Fruit fly (Drosophila melanogaster): Measurements from ENCODE around the gene spd-2.

spd-2 gene

dm6 chr3L:16594922-16595518 lies at the start of gene spd-2, which contains the start of gene Apl:
TSS of gene spd-2 (minus strand) at chr3L:16595014.
TSS of gene Apl (plus strand) at chr3L:16595181.
- TF ChIP-seq CG1621 (tag; optimal IDR thresholded peaks at IDR 0.05) (peak; percentile 12), fkh (GFP tag; optimal IDR thresholded peaks at IDR 0.05) (no peak)

- no peak for TF ChIP-seq fd59A (GFP tag; optimal IDR thresholded peaks at IDR 0.05)
- TF ChIP-seq dac (GFP tag; optimal IDR thresholded peaks at IDR 0.05): no peak
- TF ChIP-seq fkh (GFP tag; optimal IDR thresholded peaks at IDR 0.05): peak; percentile 4
- TF ChIP-seq dsx (GFP tag; optimal IDR thresholded peaks at IDR 0.05; ENCODE audit: poor library complexity, severe bottlenecking): no peak
- TF ChIP-seq svp (GFP tag): peak; percentile 67
- no peak for TF ChIP-seq Eip93F (GFP tag; optimal IDR thresholded peaks at IDR 0.05)
- TF ChIP-seq acj6 (GFP tag; optimal IDR thresholded peaks at IDR 0.05): no peak
These were observed 49.7 kb upstream of the spd-2 start for dm6 chr3L:16644505-16644904.

- no peak for TF ChIP-seq CG7368 (GFP tag; optimal IDR thresholded peaks at IDR 0.05)
- no peak for TF ChIP-seq topi (GFP tag; optimal IDR thresholded peaks at IDR 0.05)
- peak in 1 of 2 experiments; percentile 34 for TF ChIP-seq salr (GFP tag; optimal IDR thresholded peaks at IDR 0.05)
- TF ChIP-seq Sox14 (GFP tag; optimal IDR thresholded peaks at IDR 0.05): peak; percentile 48
- peak; percentile 19 for TF ChIP-seq CG3032 (tag; optimal IDR thresholded peaks at IDR 0.05)
- peak; percentile 30; the same call in 1 of the 3 replicates for TF ChIP-seq CG6163 (GFP tag; IDR thresholded peaks at IDR 0.05)
- peak; percentile 9 for TF ChIP-seq CG6808 (GFP tag; optimal IDR thresholded peaks at IDR 0.05)
- no peak for TF ChIP-seq Hr38 (GFP tag; optimal IDR thresholded peaks at IDR 0.05)
- TF ChIP-seq CG11762 (GFP tag; optimal IDR thresholded peaks at IDR 0.05; ENCODE audit: insufficient read depth): no peak
- peak; percentile 87 for TF ChIP-seq Eip78C (GFP tag)
- peak; percentile 85 for TF ChIP-seq Hr4 (GFP tag; optimal IDR thresholded peaks at IDR 0.05)
- no peak for TF ChIP-seq lz (GFP tag; optimal IDR thresholded peaks at IDR 0.05)
- no peak for TF ChIP-seq CG6854 (GFP tag; optimal IDR thresholded peaks at IDR 0.05)
- peak; percentile 22 for TF ChIP-seq net (GFP tag; optimal IDR thresholded peaks at IDR 0.05)
- TF ChIP-seq CG10631 (GFP tag; optimal IDR thresholded peaks at IDR 0.05): peak; percentile 49
- no peak for TF ChIP-seq Eip93F (GFP tag; optimal IDR thresholded peaks at IDR 0.05)
- peak; percentile 26 for TF ChIP-seq OdsH (GFP tag; optimal IDR thresholded peaks at IDR 0.05)
- TF ChIP-seq CG6792 (GFP tag; optimal IDR thresholded peaks at IDR 0.05): no peak
- TF ChIP-seq Ets96B (tag; optimal IDR thresholded peaks at IDR 0.05): peak; percentile 39
- TF ChIP-seq Blimp-1 (GFP tag; optimal IDR thresholded peaks at IDR 0.05): no peak
- no peak for TF ChIP-seq cyc (GFP tag; optimal IDR thresholded peaks at IDR 0.05)
- TF ChIP-seq pdm3 (GFP tag; optimal IDR thresholded peaks at IDR 0.05): peak; percentile 41
- no peak for TF ChIP-seq CG31627 (GFP tag; optimal IDR thresholded peaks at IDR 0.05)
- TF ChIP-seq acj6 (GFP tag; optimal IDR thresholded peaks at IDR 0.05): peak; percentile 9
- no peak for TF ChIP-seq fkh (GFP tag; optimal IDR thresholded peaks at IDR 0.05)
- TF ChIP-seq esn (GFP tag; optimal IDR thresholded peaks at IDR 0.05): peak; percentile 24
- TF ChIP-seq CG6276 (GFP tag; optimal IDR thresholded peaks at IDR 0.05): peak; percentile 80
- TF ChIP-seq spab (GFP tag; optimal IDR thresholded peaks at IDR 0.05): peak; percentile 49
- peak; percentile 39 for TF ChIP-seq dac (GFP tag; optimal IDR thresholded peaks at IDR 0.05)
- no peak for TF ChIP-seq Smox (GFP tag; optimal IDR thresholded peaks at IDR 0.05)
- TF ChIP-seq CG8632 (GFP tag; optimal IDR thresholded peaks at IDR 0.05): no peak
- TF ChIP-seq fd59A (GFP tag; optimal IDR thresholded peaks at IDR 0.05): peak; percentile 23
- TF ChIP-seq Gug (GFP tag; IDR thresholded peaks at IDR 0.05): peak; percentile 48
- peak; percentile 71 for TF ChIP-seq CG3919 (GFP tag; optimal IDR thresholded peaks at IDR 0.05)
- TF ChIP-seq Sox15 (GFP tag; optimal IDR thresholded peaks at IDR 0.05): no peak
- no peak for TF ChIP-seq Sox102F (GFP tag; optimal IDR thresholded peaks at IDR 0.05)
- peak; percentile 53 for TF ChIP-seq CG10669 (GFP tag; optimal IDR thresholded peaks at IDR 0.05)
- no peak for TF ChIP-seq dsx (GFP tag; optimal IDR thresholded peaks at IDR 0.05; ENCODE audit: poor library complexity, severe bottlenecking)
- no peak for TF ChIP-seq vri (GFP tag; optimal IDR thresholded peaks at IDR 0.05)
- no peak for TF ChIP-seq Ets21C (GFP tag; optimal IDR thresholded peaks at IDR 0.05)
- TF ChIP-seq ss (GFP tag; optimal IDR thresholded peaks at IDR 0.05): no peak
- peak; percentile 5 for TF ChIP-seq CG8319 (GFP tag; optimal IDR thresholded peaks at IDR 0.05)
- TF ChIP-seq CG32006 (GFP tag; optimal IDR thresholded peaks at IDR 0.05): peak; percentile 86
- peak; percentile 50 for TF ChIP-seq achi (GFP tag; optimal IDR thresholded peaks at IDR 0.05)
These were observed 48.1 kb upstream of the spd-2 start for dm6 chr3L:16642954-16643353.
